Worm (Caenorhabditis elegans) whole organism, L2 larva: Measurements from ENCODE around the gene Y75B8A.31.

Experiments
- C34F6.9 ChIP-seq: fragments of 150-350 bp; optimal IDR thresholded peaks from 2 replicates; lab custom pipeline; 2014; ENCODE audit warnings: missing biosample characterization, missing genetic modification characterization
- F13H6.1 ChIP-seq: sonication (generic microtip); optimal IDR thresholded peaks from 2 replicates; lab custom pipeline; 2016; ENCODE audit warnings: missing genetic modification characterization, missing compliant biosample characterization
- R02D3.7 ChIP-seq: fragments of 150-350 bp; optimal IDR thresholded peaks from 2 replicates; lab custom pipeline; 2014; ENCODE audit warnings: missing biosample characterization, missing genetic modification characterization
- Y55F3AM.14 ChIP-seq: fragments of 200-800 bp; sonication (Bioruptor generic); optimal IDR thresholded peaks from 2 replicates; lab custom pipeline; 2018; ENCODE audit warnings: mild to moderate bottlenecking, missing genetic modification characterization, missing compliant biosample characterization
- ZK546.5 ChIP-seq: sonication (generic microtip); optimal IDR thresholded peaks from 2 replicates; lab custom pipeline; 2017; ENCODE audit warnings: missing biosample characterization, missing genetic modification characterization
- alr-1 ChIP-seq: fragments of 150-350 bp; optimal IDR thresholded peaks from 2 replicates; lab custom pipeline; 2014; ENCODE audit warnings: missing biosample characterization, missing genetic modification characterization
- ama-1 ChIP-seq: fragments of 150-350 bp; optimal IDR thresholded peaks from 2 replicates; lab custom pipeline; 2018; ENCODE audit warnings: inconsistent platforms
- ceh-16 ChIP-seq: fragments of 150-350 bp; optimal IDR thresholded peaks from 2 replicates; lab custom pipeline; 2014; ENCODE audit warnings: missing biosample characterization, missing genetic modification characterization
- ceh-82 ChIP-seq: fragments of 150-350 bp; optimal IDR thresholded peaks from 2 replicates; lab custom pipeline; 2014; ENCODE audit warnings: missing biosample characterization, missing genetic modification characterization
- dmd-4 ChIP-seq: sonication (generic microtip); optimal IDR thresholded peaks from 2 replicates; lab custom pipeline; 2017; ENCODE audit warnings: missing biosample characterization, missing genetic modification characterization
- egl-27 ChIP-seq: sonication (generic microtip); optimal IDR thresholded peaks from 3 replicates; lab custom pipeline; 2017; ENCODE audit warnings: missing biosample characterization, missing genetic modification reagents, missing genetic modification characterization
- elt-1 ChIP-seq: fragments of 150-350 bp; optimal IDR thresholded peaks from 2 replicates; lab custom pipeline; 2014; ENCODE audit warnings: missing biosample characterization, missing genetic modification characterization
- elt-3 ChIP-seq: sonication (generic microtip); optimal IDR thresholded peaks from 2 replicates; lab custom pipeline; 2017; ENCODE audit warnings: missing biosample characterization, missing genetic modification characterization
- fos-1 ChIP-seq: fragments of 150-350 bp; optimal IDR thresholded peaks from 2 replicates; lab custom pipeline; 2014; ENCODE audit warnings: missing biosample characterization, missing genetic modification characterization
- gmeb-1 ChIP-seq: fragments of 150-350 bp; optimal IDR thresholded peaks from 2 replicates; lab custom pipeline; 2014; ENCODE audit warnings: missing biosample characterization, missing genetic modification characterization
- lin-11 ChIP-seq: fragments of 150-350 bp; sonication (generic microtip); optimal IDR thresholded peaks from 2 replicates; lab custom pipeline; 2014; ENCODE audit warnings: missing biosample characterization, missing genetic modification characterization, inconsistent platforms, mixed read lengths
- lin-13 ChIP-seq: fragments of 150-350 bp; optimal IDR thresholded peaks from 2 replicates; lab custom pipeline; 2014; ENCODE audit warnings: missing biosample characterization, missing genetic modification reagents, missing genetic modification characterization
- lin-39 ChIP-seq: fragments of 150-350 bp; optimal IDR thresholded peaks from 2 replicates; lab custom pipeline; 2014; ENCODE audit warnings: missing biosample characterization, missing genetic modification reagents, missing genetic modification characterization
- lsy-2 ChIP-seq, 2 experiments: fragments of 150-350 bp in 1 of 2; sonication (generic microtip) in 1 of 2; optimal IDR thresholded peaks; 2 replicates each; lab custom pipeline; 2014 to 2017; ENCODE audit warnings: missing biosample characterization in 2 of 2, missing genetic modification characterization in 2 of 2
- mab-5 ChIP-seq: fragments of 150-350 bp; optimal IDR thresholded peaks from 2 replicates; lab custom pipeline; 2014; ENCODE audit warnings: missing biosample characterization, missing genetic modification characterization
- mbf-1 ChIP-seq: sonication (generic microtip); optimal IDR thresholded peaks from 2 replicates; lab custom pipeline; 2017; ENCODE audit warnings: missing biosample characterization, missing genetic modification characterization
- mdl-1 ChIP-seq, 2 experiments: fragments of 150-350 bp in 1 of 2; sonication (generic microtip) in 1 of 2; optimal IDR thresholded peaks; 2 replicates each; lab custom pipeline; 2017; ENCODE audit warnings: missing biosample characterization in 2 of 2, missing genetic modification characterization in 2 of 2
- nhr-10 ChIP-seq: sonication (generic microtip); optimal IDR thresholded peaks from 2 replicates; lab custom pipeline; 2017; ENCODE audit warnings: missing biosample characterization, missing genetic modification characterization
- nhr-11 ChIP-seq: fragments of 150-350 bp; optimal IDR thresholded peaks from 2 replicates; lab custom pipeline; 2014; ENCODE audit warnings: missing biosample characterization, missing genetic modification characterization
- nhr-12 ChIP-seq: fragments of 150-350 bp; optimal IDR thresholded peaks from 2 replicates; lab custom pipeline; 2014; ENCODE audit warnings: missing biosample characterization, missing genetic modification characterization
- nhr-129 ChIP-seq: fragments of 150-350 bp; optimal IDR thresholded peaks from 2 replicates; lab custom pipeline; 2014; ENCODE audit warnings: missing biosample characterization, missing genetic modification characterization
- nhr-21 ChIP-seq: fragments of 150-350 bp; optimal IDR thresholded peaks from 2 replicates; lab custom pipeline; 2014; ENCODE audit warnings: missing biosample characterization, missing genetic modification characterization
- nhr-23 ChIP-seq: fragments of 150-350 bp; optimal IDR thresholded peaks from 2 replicates; lab custom pipeline; 2014; ENCODE audit warnings: missing biosample characterization, missing genetic modification reagents, missing genetic modification characterization
- nhr-237 ChIP-seq: fragments of 150-350 bp; optimal IDR thresholded peaks from 2 replicates; lab custom pipeline; 2014; ENCODE audit warnings: missing biosample characterization, missing genetic modification characterization
- nhr-6 ChIP-seq: fragments of 150-350 bp; optimal IDR thresholded peaks from 2 replicates; lab custom pipeline; 2014; ENCODE audit warnings: missing biosample characterization, missing genetic modification characterization
- nhr-77 ChIP-seq: fragments of 150-350 bp; optimal IDR thresholded peaks from 2 replicates; lab custom pipeline; 2014; ENCODE audit warnings: missing biosample characterization, missing genetic modification characterization
- sem-4 ChIP-seq: fragments of 150-350 bp; optimal IDR thresholded peaks from 2 replicates; lab custom pipeline; 2014; ENCODE audit warnings: missing biosample characterization, missing genetic modification reagents, missing genetic modification characterization
- skn-1 ChIP-seq: sonication (generic microtip); optimal IDR thresholded peaks from 2 replicates; lab custom pipeline; 2017; ENCODE audit warnings: missing biosample characterization, missing genetic modification characterization
- snpc-4 ChIP-seq: fragments of 150-350 bp; optimal IDR thresholded peaks from 2 replicates; lab custom pipeline; 2014; ENCODE audit warnings: missing biosample characterization, missing genetic modification characterization
- unc-39 ChIP-seq: fragments of 150-350 bp; optimal IDR thresholded peaks from 2 replicates; lab custom pipeline; 2014; ENCODE audit warnings: missing biosample characterization, missing genetic modification characterization
- unc-62 ChIP-seq: fragments of 150-350 bp; optimal IDR thresholded peaks from 2 replicates; lab custom pipeline; 2014; ENCODE audit warnings: missing biosample characterization, missing genetic modification reagents, missing genetic modification characterization
- zag-1 ChIP-seq: fragments of 150-350 bp; optimal IDR thresholded peaks from 2 replicates; lab custom pipeline; 2014; ENCODE audit warnings: missing biosample characterization, missing genetic modification characterization
- ztf-1 ChIP-seq: fragments of 200-800 bp; sonication (Bioruptor generic); conservative IDR thresholded peaks from 2 replicates; pipeline ENCODE4 v1.3.6; 2022; ENCODE audit warnings: missing genetic modification characterization, missing compliant biosample characterization
- ztf-11 ChIP-seq: sonication (generic microtip); optimal IDR thresholded peaks from 2 replicates; lab custom pipeline; 2017; ENCODE audit warnings: missing biosample characterization, missing genetic modification characterization

The Y75B8A.31 gene

ce11 chrIII:12335400-12335994 is 15.9 kb upstream of the Y75B8A.31 start (continued):
- no peak for TF ChIP-seq Y55F3AM.14 (GFP tag; lab: Kevin White, UChicago)
- no peak for TF ChIP-seq nhr-11 (tag; lab: Kevin White, UChicago)
- peak; percentile 22 for TF ChIP-seq nhr-21
- TF ChIP-seq ceh-82 (tag; lab: Kevin White, UChicago) = no peak
- TF ChIP-seq nhr-10 (tag; lab: Kevin White, UChicago) = no peak
- TF ChIP-seq unc-39 (tag; lab: Kevin White, UChicago) = no peak
- TF ChIP-seq ztf-1 (GFP tag; lab: Robert Waterston, UW) = no peak
- no peak for TF ChIP-seq skn-1
- peak; percentile 94 for TF ChIP-seq fos-1 (tag; lab: Kevin White, UChicago)
- peak; percentile 91 for TF ChIP-seq nhr-129 (tag; lab: Kevin White, UChicago)
- TF ChIP-seq egl-27 = peak; percentile 70
- peak; percentile 53 for TF ChIP-seq snpc-4 (tag; lab: Kevin White, UChicago)
- TF ChIP-seq lin-11 (tag; lab: Kevin White, UChicago) = no peak
- TF ChIP-seq elt-1 (tag; lab: Kevin White, UChicago) = no peak
- no peak for TF ChIP-seq lin-39
- no peak for TF ChIP-seq alr-1
- TF ChIP-seq dmd-4 (tag; lab: Kevin White, UChicago) = no peak
- no peak for TF ChIP-seq mbf-1 (tag; lab: Kevin White, UChicago)
- TF ChIP-seq ama-1 (lab: Kevin White, UChicago) = no peak
- no peak for TF ChIP-seq mab-5 (tag; lab: Kevin White, UChicago)
- TF ChIP-seq nhr-12 = no peak
- TF ChIP-seq unc-62 = no peak
- TF ChIP-seq gmeb-1 (tag; lab: Kevin White, UChicago) = peak; percentile 67
- TF ChIP-seq, all 48 proteins: peak for 18

ce11 chrIII:12344940-12345339 is 6.5 kb upstream of the Y75B8A.31 start:
- no peak for TF ChIP-seq R02D3.7 (tag; lab: Kevin White, UChicago)
- peak in 1 of 2 experiments; percentile 53 for TF ChIP-seq lsy-2 (tag; optimal IDR thresholded peaks at IDR 0.05; lab: Kevin White, UChicago)
- TF ChIP-seq dmd-4 (tag; lab: Kevin White, UChicago) = no peak
- no peak for TF ChIP-seq nhr-129 (tag; lab: Kevin White, UChicago)
- no peak for TF ChIP-seq nhr-237

ce11 chrIII:12349027-12349426 is 2.4 kb upstream of the Y75B8A.31 start:
- no peak for TF ChIP-seq nhr-11 (tag; lab: Kevin White, UChicago)
- TF ChIP-seq egl-27 = no peak
- TF ChIP-seq sem-4 (tag; lab: Kevin White, UChicago) = no peak
- TF ChIP-seq nhr-23 (tag; lab: Kevin White, UChicago) = no peak
- TF ChIP-seq nhr-237 = no peak
- TF ChIP-seq gmeb-1 (tag; lab: Kevin White, UChicago) = no peak
- TF ChIP-seq Y55F3AM.14 (GFP tag; lab: Kevin White, UChicago) = no peak
- no peak for TF ChIP-seq zag-1
- TF ChIP-seq ztf-11 (tag; lab: Kevin White, UChicago) = no peak
- no peak for TF ChIP-seq nhr-10 (tag; lab: Kevin White, UChicago)
- TF ChIP-seq unc-62 = no peak
- TF ChIP-seq nhr-12 = no peak
- no peak for TF ChIP-seq ZK546.5 (tag; lab: Kevin White, UChicago)
- TF ChIP-seq nhr-6 (tag; lab: Kevin White, UChicago) = no peak
- TF ChIP-seq ztf-1 (GFP tag; lab: Robert Waterston, UW) = no peak
- no peak for TF ChIP-seq elt-1 (tag; lab: Kevin White, UChicago)
- no peak for TF ChIP-seq lin-13 (GFP tag; lab: Kevin White, UChicago)
- no peak for TF ChIP-seq C34F6.9 (tag; lab: Kevin White, UChicago)
- TF ChIP-seq F13H6.1 (tag; lab: Kevin White, UChicago) = no peak
- TF ChIP-seq nhr-21 = no peak

- TF ChIP-seq skn-1 = no peak
- no peak for TF ChIP-seq nhr-77 (tag; lab: Kevin White, UChicago)
- TF ChIP-seq lin-13 (GFP tag; lab: Kevin White, UChicago) = no peak
- TF ChIP-seq gmeb-1 (tag; lab: Kevin White, UChicago) = no peak
- TF ChIP-seq ceh-16 (tag; lab: Kevin White, UChicago) = no peak
- TF ChIP-seq elt-3 (tag; lab: Kevin White, UChicago) = no peak
- TF ChIP-seq sem-4 (tag; lab: Kevin White, UChicago) = no peak
- no peak for TF ChIP-seq mdl-1 (tag; optimal IDR thresholded peaks at IDR 0.05; lab: Kevin White, UChicago)
- TF ChIP-seq lsy-2 (tag; optimal IDR thresholded peaks at IDR 0.05; lab: Kevin White, UChicago) = no peak
- TF ChIP-seq nhr-12 = no peak
These were observed 5.1 kb downstream of the Y75B8A.31 start for ce11 chrIII:12356588-12356987.
